Worm (Caenorhabditis elegans) whole organism, young adult: ENCODE results near the gene fbxb-45.
A peak's percentile ranks its signal among the peaks of the same experiment; 100 is the strongest.

Experiments used
- F52B5.7 ChIP-seq: sonication (generic microtip); optimal IDR thresholded peaks from 2 replicates; lab custom pipeline; 2016; ENCODE audit warnings: mild to moderate bottlenecking, missing genetic modification characterization, missing compliant biosample characterization
- nhr-80 ChIP-seq: sonication (generic microtip); optimal IDR thresholded peaks from 2 replicates; lab custom pipeline; 2016; ENCODE audit warnings: missing genetic modification characterization, missing compliant biosample characterization
- nhr-90 ChIP-seq: sonication (generic microtip); optimal IDR thresholded peaks from 2 replicates; lab custom pipeline; 2016; ENCODE audit warnings: missing genotype, mild to moderate bottlenecking, missing genetic modification characterization, missing compliant biosample characterization

DNA sequence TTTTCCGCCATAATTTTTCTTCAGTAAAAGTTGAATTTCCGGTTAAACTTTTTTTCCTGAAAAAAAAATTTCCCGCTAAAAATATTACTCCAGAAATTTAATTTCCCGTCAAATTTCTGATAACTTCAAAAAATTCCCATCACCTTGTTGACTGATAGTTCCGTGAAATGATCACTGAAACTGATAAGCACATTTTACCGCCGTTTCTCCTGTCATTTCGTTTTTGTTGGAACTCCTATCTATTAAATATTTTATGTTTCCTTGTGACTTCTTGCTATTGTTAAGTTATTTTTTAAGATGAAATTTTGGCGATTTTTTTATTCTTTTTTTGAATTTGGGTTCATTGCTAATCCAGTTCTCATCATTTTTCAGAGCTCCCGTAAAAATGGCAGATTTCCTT is 15.2 kb downstream of the fbxb-45 start, which contains the start of gene math-34:
- TF ChIP-seq F52B5.7 (tag; lab: Kevin White, UChicago) (no peak), nhr-90 (no peak), nhr-80 (tag; lab: Kevin White, UChicago) (peak; percentile 58)
